Worm (Caenorhabditis elegans): ENCODE measurements around the gene F34D10.9.

Gene F34D10.9

DNA sequence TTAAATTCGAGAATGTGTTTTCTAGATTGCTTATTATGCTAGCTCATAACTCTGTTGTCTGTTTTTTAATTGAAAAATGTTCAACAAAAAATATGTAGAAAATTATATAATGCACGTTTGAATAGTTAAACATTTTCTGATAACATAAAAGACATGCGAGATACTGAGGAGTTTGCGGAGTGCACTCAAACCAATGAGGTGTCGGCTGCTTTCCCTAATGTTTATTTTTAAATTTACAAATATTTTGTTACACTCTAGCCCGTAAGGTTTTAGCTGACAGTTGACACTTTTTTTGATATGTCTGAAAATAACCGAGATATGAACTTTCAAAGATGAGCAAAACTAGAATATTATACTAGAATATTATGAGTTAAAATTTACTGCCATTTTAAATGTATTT lies 35.2 kb upstream of the F34D10.9 start:
- TF ChIP-seq ceh-16 (tag; optimal IDR thresholded peaks at IDR 0.05) (no peak), snpc-4 (tag; optimal IDR thresholded peaks at IDR 0.05) (peak; percentile 34)

DNA sequence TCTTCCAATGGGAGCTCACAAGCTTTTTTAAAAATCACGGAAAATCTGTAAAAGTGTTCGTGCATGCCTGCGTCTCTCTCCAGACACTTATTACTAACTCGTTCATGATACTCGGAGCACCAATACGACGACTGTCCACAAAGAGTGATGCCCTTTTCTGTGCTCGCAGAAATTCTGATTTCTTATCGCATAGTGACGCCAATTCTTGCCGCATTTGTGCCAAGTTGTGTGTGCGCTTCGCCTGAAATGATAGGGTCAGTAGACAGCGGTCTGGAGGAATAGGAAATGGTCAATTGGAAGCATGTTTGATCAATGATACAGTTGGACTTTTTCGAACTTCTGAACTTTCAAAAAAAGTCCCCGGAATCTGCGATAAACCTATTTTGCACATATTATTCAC lies 34.6 kb upstream of the F34D10.9 start:
- TF ChIP-seq egl-27 (tag; optimal IDR thresholded peaks at IDR 0.05) = no peak
- TF ChIP-seq pqm-1 (tag; optimal IDR thresholded peaks at IDR 0.05) = peak; percentile 66
- TF ChIP-seq nhr-23 (tag; optimal IDR thresholded peaks at IDR 0.05) = no peak
- TF ChIP-seq ceh-9 (tag; optimal IDR thresholded peaks at IDR 0.05) = no peak
- no peak for TF ChIP-seq eor-1 (tag; optimal IDR thresholded peaks at IDR 0.05)
- TF ChIP-seq nhr-43 (tag; optimal IDR thresholded peaks at IDR 0.05; ENCODE audit: poor library complexity, severe bottlenecking) = no peak
- no peak for TF ChIP-seq mdl-1 (tag; optimal IDR thresholded peaks at IDR 0.05)
- TF ChIP-seq elt-2 (tag; optimal IDR thresholded peaks at IDR 0.05) = peak; percentile 66
- TF ChIP-seq lin-15B (tag; optimal IDR thresholded peaks at IDR 0.05) = no peak
- no peak for TF ChIP-seq mml-1 (tag; optimal IDR thresholded peaks at IDR 0.05)

DNA sequence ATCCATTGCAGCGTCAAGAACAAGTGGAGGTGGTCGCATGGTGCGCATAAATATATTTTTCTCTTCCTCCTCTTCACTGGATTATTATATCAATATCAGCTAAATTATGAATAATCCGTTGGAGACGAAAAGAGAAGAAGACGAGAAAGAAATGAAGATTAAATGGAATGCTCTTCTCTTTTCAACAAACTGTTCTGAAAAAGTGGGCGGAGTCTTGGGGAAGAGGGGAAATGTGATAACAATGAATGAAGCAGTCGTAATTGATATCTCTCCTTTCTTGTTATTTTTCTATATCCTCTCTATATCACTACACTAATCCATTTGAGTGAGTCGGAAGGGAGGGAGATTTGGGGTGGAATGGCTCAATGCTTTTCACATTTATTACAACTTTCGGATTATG lies 29.9 kb upstream of the F34D10.9 start, which contains the start of gene arcp-1:
TSS of gene arcp-1 (minus strand) at position 101 of the 400 bp plus-strand sequence.
- TF ChIP-seq mdl-1 (tag; optimal IDR thresholded peaks at IDR 0.05) (no peak), ztf-11 (tag; optimal IDR thresholded peaks at IDR 0.05) (no peak), ZK546.5 (tag; optimal IDR thresholded peaks at IDR 0.05) (no peak), ceh-16 (tag; optimal IDR thresholded peaks at IDR 0.05) (no peak), lin-39 (tag; optimal IDR thresholded peaks at IDR 0.05) (no peak), nhr-237 (tag; optimal IDR thresholded peaks at IDR 0.05) (no peak), jun-1 (tag; optimal IDR thresholded peaks at IDR 0.05) (no peak), ceh-82 (tag; optimal IDR thresholded peaks at IDR 0.05) (no peak), snpc-4 (tag; optimal IDR thresholded peaks at IDR 0.05) (no peak), ceh-9 (tag; optimal IDR thresholded peaks at IDR 0.05) (no peak), elt-3 (tag; optimal IDR thresholded peaks at IDR 0.05) (no peak)

DNA sequence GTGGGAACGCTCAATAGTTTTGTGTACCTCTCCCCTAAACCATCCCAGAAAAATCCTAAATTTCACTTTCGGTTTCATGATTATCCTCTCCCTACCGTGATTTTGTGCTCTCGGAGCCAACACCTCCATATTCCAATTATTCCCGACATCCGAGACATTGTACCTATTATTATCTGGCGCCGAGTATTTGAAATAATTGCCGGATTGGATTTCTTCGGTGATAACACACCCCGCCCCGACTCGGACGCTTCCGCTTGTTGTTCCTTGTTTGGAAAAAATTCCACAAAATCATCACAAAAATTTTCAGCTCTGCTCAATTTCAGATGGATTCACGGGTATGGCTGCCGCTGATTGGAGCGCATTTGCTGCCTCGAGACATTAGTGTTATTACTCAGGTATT lies 15.7 kb upstream of the F34D10.9 start, which contains the start of gene lin-48:
TSS of gene lin-48 (plus strand) at position 301 of the 400 bp plus-strand sequence.
- TF ChIP-seq egl-27 (tag; optimal IDR thresholded peaks at IDR 0.05) (no peak), elt-3 (tag; optimal IDR thresholded peaks at IDR 0.05) (no peak), ceh-16 (tag; optimal IDR thresholded peaks at IDR 0.05) (no peak), nhr-23 (tag; optimal IDR thresholded peaks at IDR 0.05) (no peak), fos-1 (tag; optimal IDR thresholded peaks at IDR 0.05) (no peak), nfya-1 (tag; optimal IDR thresholded peaks at IDR 0.05; ENCODE audit: insufficient read depth) (no peak), elt-1 (tag; optimal IDR thresholded peaks at IDR 0.05) (no peak), daf-12 (tag; optimal IDR thresholded peaks at IDR 0.05) (no peak), ceh-82 (tag; optimal IDR thresholded peaks at IDR 0.05) (no peak)

DNA sequence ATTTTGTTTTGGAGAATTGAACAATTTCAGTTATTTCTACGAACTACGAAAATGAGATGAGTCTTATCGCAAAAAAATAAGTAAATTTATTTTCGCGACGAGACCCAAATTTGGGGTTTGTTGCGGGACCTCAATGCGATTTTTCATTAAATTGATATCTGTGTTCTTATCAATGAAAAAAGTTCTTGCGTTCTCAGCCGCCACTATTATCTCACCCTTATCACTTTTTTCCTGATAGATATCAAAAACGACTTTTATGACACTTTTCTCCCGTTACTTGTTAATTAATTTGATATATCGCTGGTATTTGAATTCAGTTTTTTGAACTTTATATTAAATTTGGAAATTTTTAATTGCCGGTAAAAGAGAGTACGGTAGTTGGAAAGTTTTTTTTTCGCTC lies 13.9 kb upstream of the F34D10.9 start:
- no peak for TF ChIP-seq lsy-12 (tag; optimal IDR thresholded peaks at IDR 0.05)
- no peak for TF ChIP-seq nfya-1 (tag; optimal IDR thresholded peaks at IDR 0.05; ENCODE audit: insufficient read depth)
- TF ChIP-seq lin-39 (tag; optimal IDR thresholded peaks at IDR 0.05) = no peak
- TF ChIP-seq unc-39 (tag; optimal IDR thresholded peaks at IDR 0.05) = no peak
- TF ChIP-seq daf-12 (tag; optimal IDR thresholded peaks at IDR 0.05) = no peak
- TF ChIP-seq nhr-43 (tag; optimal IDR thresholded peaks at IDR 0.05; ENCODE audit: poor library complexity, severe bottlenecking) = no peak
- no peak for TF ChIP-seq snpc-4 (tag; optimal IDR thresholded peaks at IDR 0.05)
- TF ChIP-seq nhr-28 (tag; optimal IDR thresholded peaks at IDR 0.05) = no peak
- no peak for TF ChIP-seq nhr-237 (tag; optimal IDR thresholded peaks at IDR 0.05)
- TF ChIP-seq sea-2 (GFP tag; optimal IDR thresholded peaks at IDR 0.05) = no peak
- TF ChIP-seq R02D3.7 (tag; optimal IDR thresholded peaks at IDR 0.05) = no peak
- no peak for TF ChIP-seq ama-1 (optimal IDR thresholded peaks at IDR 0.05)
- TF ChIP-seq nhr-12 (tag; optimal IDR thresholded peaks at IDR 0.05) = no peak
- no peak for TF ChIP-seq aly-2 (tag; optimal IDR thresholded peaks at IDR 0.05)
- TF ChIP-seq tbx-2 (tag; optimal IDR thresholded peaks at IDR 0.05) = no peak
- TF ChIP-seq egl-5 (tag; optimal IDR thresholded peaks at IDR 0.05) = no peak
- no peak for TF ChIP-seq nhr-77 (tag; optimal IDR thresholded peaks at IDR 0.05)
